Worm (Caenorhabditis elegans) whole organism, late embryonic: ENCODE data around the gene srlf-16.

Experiments
- C08G9.2 ChIP-seq: sonication (generic microtip); optimal IDR thresholded peaks from 2 replicates; lab custom pipeline; 2016; ENCODE audit warnings: mild to moderate bottlenecking, missing genetic modification characterization, moderate library complexity, missing compliant biosample characterization
- C38D4.7 ChIP-seq: fragments of 200-800 bp; sonication (Bioruptor generic); optimal IDR thresholded peaks from 2 replicates; lab custom pipeline; 2018; ENCODE audit warnings: mild to moderate bottlenecking, missing genetic modification characterization, moderate library complexity, missing compliant biosample characterization
- F13H6.1 ChIP-seq: sonication (generic microtip); optimal IDR thresholded peaks from 2 replicates; lab custom pipeline; 2016; ENCODE audit warnings: missing genetic modification characterization, missing compliant biosample characterization
- T23F11.4 ChIP-seq: fragments of 200-800 bp; sonication (Bioruptor generic); optimal IDR thresholded peaks from 2 replicates; lab custom pipeline; 2018; ENCODE audit warnings: mild to moderate bottlenecking, missing genetic modification characterization, missing compliant biosample characterization
- ceh-19 ChIP-seq: fragments of 200-800 bp; sonication (Bioruptor generic); optimal IDR thresholded peaks from 2 replicates; lab custom pipeline; 2018; ENCODE audit warnings: mild to moderate bottlenecking, missing genetic modification characterization, missing compliant biosample characterization
- ceh-22 ChIP-seq: sonication (generic microtip); optimal IDR thresholded peaks from 2 replicates; lab custom pipeline; 2017; ENCODE audit warnings: missing biosample characterization, missing genetic modification characterization
- ceh-30 ChIP-seq: fragments of 150-350 bp; optimal IDR thresholded peaks from 2 replicates; lab custom pipeline; 2014; ENCODE audit warnings: missing biosample characterization, missing genetic modification characterization
- elt-2 ChIP-seq: sonication (generic microtip); optimal IDR thresholded peaks from 2 replicates; lab custom pipeline; 2016; ENCODE audit warnings: missing genetic modification reagents, missing genetic modification characterization, missing compliant biosample characterization
- elt-4 ChIP-seq: sonication (generic microtip); optimal IDR thresholded peaks from 2 replicates; lab custom pipeline; 2016; ENCODE audit warnings: missing genetic modification characterization, missing compliant biosample characterization
- fkh-10 ChIP-seq: fragments of 150-350 bp; optimal IDR thresholded peaks from 2 replicates; lab custom pipeline; 2014; ENCODE audit warnings: missing biosample characterization, missing genetic modification reagents, missing genetic modification characterization
- hlh-6 ChIP-seq: sonication (generic microtip); optimal IDR thresholded peaks from 2 replicates; lab custom pipeline; 2016; ENCODE audit warnings: missing genotype, missing genetic modification characterization, missing compliant biosample characterization
- nhr-232 ChIP-seq: sonication (generic microtip); optimal IDR thresholded peaks from 2 replicates; lab custom pipeline; 2016; ENCODE audit warnings: missing genetic modification characterization, missing compliant biosample characterization
- npax-4 ChIP-seq: sonication (generic microtip); optimal IDR thresholded peaks from 2 replicates; lab custom pipeline; 2016; ENCODE audit warnings: missing genetic modification characterization, missing compliant biosample characterization
- odd-2 ChIP-seq: sonication (generic microtip); optimal IDR thresholded peaks from 2 replicates; lab custom pipeline; 2017; ENCODE audit warnings: antibody characterized with exemption, mild to moderate bottlenecking, missing genetic modification characterization, missing compliant biosample characterization
- pag-3 ChIP-seq: sonication (generic microtip); optimal IDR thresholded peaks from 2 replicates; lab custom pipeline; 2016; ENCODE audit warnings: missing compliant biosample characterization, missing genetic modification characterization, borderline replicate concordance
- pha-4 ChIP-seq: fragments of 150-350 bp; optimal IDR thresholded peaks from 2 replicates; lab custom pipeline; 2018; ENCODE audit warnings: missing biosample characterization, missing genetic modification reagents, missing genetic modification characterization
- pros-1 ChIP-seq: fragments of 150-350 bp; optimal IDR thresholded peaks from 2 replicates; lab custom pipeline; 2014; ENCODE audit warnings: missing biosample characterization, missing genetic modification reagents, missing genetic modification characterization
- ref-2 ChIP-seq: sonication (generic microtip); optimal IDR thresholded peaks from 2 replicates; lab custom pipeline; 2016; ENCODE audit warnings: missing genetic modification characterization, missing compliant biosample characterization
- tbx-7 ChIP-seq: sonication (generic microtip); optimal IDR thresholded peaks from 2 replicates; lab custom pipeline; 2016; ENCODE audit warnings: missing genotype, missing genetic modification characterization, missing compliant biosample characterization
- ztf-16 ChIP-seq: sonication (generic microtip); optimal IDR thresholded peaks from 2 replicates; lab custom pipeline; 2017; ENCODE audit warnings: missing genetic modification characterization, missing compliant biosample characterization

The srlf-16 gene

ce11 chrV:8145329-8145728 is 40.8 kb downstream of the srlf-16 start, which contains the start of gene D1014.13:
TSS of gene D1014.13 (plus strand) at chrV:8145629.
- TF ChIP-seq hlh-6 (no peak), ceh-19 (no peak), C38D4.7 (GFP tag; lab: Kevin White, UChicago) (no peak), nhr-232 (tag; lab: Kevin White, UChicago) (no peak), npax-4 (tag; lab: Kevin White, UChicago) (no peak), tbx-7 (no peak), odd-2 (tag; lab: Kevin White, UChicago) (no peak), T23F11.4 (no peak), ref-2 (tag; lab: Kevin White, UChicago) (no peak), pha-4 (tag; lab: Kevin White, UChicago) (no peak), ceh-22 (no peak), elt-2 (tag; lab: Kevin White, UChicago) (no peak), ceh-30 (no peak), C08G9.2 (no peak), pag-3 (tag; lab: Kevin White, UChicago) (no peak), fkh-10 (no peak), F13H6.1 (no peak), ztf-16 (tag; lab: Kevin White, UChicago) (no peak), elt-4 (tag; lab: Kevin White, UChicago) (no peak), pros-1 (tag; lab: Kevin White, UChicago) (no peak)
